In the genomic region with DNA sequence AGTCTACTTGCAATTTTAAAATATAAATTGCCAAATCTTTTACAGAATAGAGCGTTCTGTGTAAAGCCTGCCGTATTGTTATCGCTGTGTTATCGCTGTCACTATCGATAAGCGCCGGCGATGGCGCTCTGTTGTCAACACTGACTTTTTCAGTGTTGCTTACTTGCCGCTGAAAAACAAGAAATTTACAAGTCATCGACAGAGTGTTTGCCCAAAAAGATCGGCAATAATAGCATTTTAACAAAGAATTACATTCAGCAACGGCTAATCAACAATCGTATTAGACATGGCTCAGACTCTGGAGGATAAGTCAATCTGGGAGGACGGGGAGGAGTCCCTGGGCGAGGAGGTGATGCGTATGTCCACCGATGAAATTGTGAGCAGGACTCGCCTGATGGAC, we compare ENCODE assay signal across 3 fruit fly cellular contexts.
TF ChIP-seq lines count a peak whose summit lies in the region.

Gene RanBP3 (minus strand): TSS at position 107 of the 400 bp plus-strand sequence.
Gene Rpt5 (plus strand): TSS at position 149 of the 400 bp plus-strand sequence.

TF ChIP-seq in whole organism, adult, 20 proteins besides CTCF, POLR2A, EP300 and RAD21 (continued from another document):
- TF ChIP-seq bab1 (GFP tag; optimal IDR thresholded peaks at IDR 0.05; lab: Kevin White, UChicago): peak; percentile 67
- peak; percentile 80 for TF ChIP-seq CG7101 (tag; optimal IDR thresholded peaks at IDR 0.05; lab: Kevin White, UChicago)
- peak; percentile 82 for TF ChIP-seq CG1620 (GFP tag; optimal IDR thresholded peaks at IDR 0.05; lab: Kevin White, UChicago)
TF ChIP-seq in whole organism, adult: peak in this region for 16.

TF ChIP-seq in whole organism, embryonic, 481 proteins besides CTCF, POLR2A, EP300 and RAD21 (continued from another document and continues in another):
- TF ChIP-seq Atf-2 (GFP tag; optimal IDR thresholded peaks at IDR 0.05; lab: Kevin White, UChicago): peak; percentile 48
- peak; percentile 88 for TF ChIP-seq CG13287 (GFP tag; IDR thresholded peaks at IDR 0.05; lab: Robert Waterston, UW; ENCODE audit: partially characterized antibody)
- peak; percentile 18 for TF ChIP-seq repo (GFP tag; optimal IDR thresholded peaks at IDR 0.05; lab: Kevin White, UChicago)
- TF ChIP-seq az2 (GFP tag; optimal IDR thresholded peaks at IDR 0.05; lab: Kevin White, UChicago): peak; percentile 10
- TF ChIP-seq CG3065 (GFP tag; optimal IDR thresholded peaks at IDR 0.05; lab: Kevin White, UChicago): no peak
- TF ChIP-seq crp (GFP tag; optimal IDR thresholded peaks at IDR 0.05; lab: Kevin White, UChicago): peak in 1 of 2 experiments; percentile 28
- no peak for TF ChIP-seq ATbp (GFP tag; optimal IDR thresholded peaks at IDR 0.05; lab: Kevin White, UChicago)
- 0 out of 2 replicates have a peak, but pooled peaks have one; percentile 9 for TF ChIP-seq Ptx1 (GFP tag; IDR thresholded peaks at IDR 0.05; lab: Robert Waterston, UW)
- peak; percentile 65 for TF ChIP-seq CG1792 (GFP tag; optimal IDR thresholded peaks at IDR 0.05; lab: Kevin White, UChicago)
- TF ChIP-seq peb (GFP tag; IDR thresholded peaks at IDR 0.05; lab: Robert Waterston, UW): 0 out of 2 replicates have a peak, but pooled peaks have one; percentile 33
- TF ChIP-seq CG32532 (GFP tag; IDR thresholded peaks at IDR 0.05; lab: Robert Waterston, UW): peak; percentile 60; the same call in 1 of the 2 replicates
- no peak for TF ChIP-seq emc (GFP tag; optimal IDR thresholded peaks at IDR 0.05; lab: Kevin White, UChicago)
- TF ChIP-seq org-1 (GFP tag; optimal IDR thresholded peaks at IDR 0.05; lab: Kevin White, UChicago): no peak
- peak; percentile 37; the same call in 1 of the 2 replicates for TF ChIP-seq al (GFP tag; IDR thresholded peaks at IDR 0.05; lab: Robert Waterston, UW)
- no peak for TF ChIP-seq CG10274 (GFP tag; optimal IDR thresholded peaks at IDR 0.05; lab: Kevin White, UChicago)
- TF ChIP-seq Usf (GFP tag; optimal IDR thresholded peaks at IDR 0.05; lab: Kevin White, UChicago): no peak
- peak; percentile 40 for TF ChIP-seq eyg (GFP tag; optimal IDR thresholded peaks at IDR 0.05; lab: Kevin White, UChicago)
- TF ChIP-seq CG8924 (tag; optimal IDR thresholded peaks at IDR 0.05; lab: Kevin White, UChicago): no peak
- no peak for TF ChIP-seq gem (tag; optimal IDR thresholded peaks at IDR 0.05; lab: Kevin White, UChicago)
- no peak for TF ChIP-seq Deaf1 (tag; optimal IDR thresholded peaks at IDR 0.05; lab: Kevin White, UChicago)
- TF ChIP-seq NFAT (GFP tag; IDR thresholded peaks at IDR 0.05; lab: Robert Waterston, UW): peak; percentile 63; the same call in 1 of the 2 replicates
- no peak for TF ChIP-seq CG6689 (GFP tag; IDR thresholded peaks at IDR 0.05; lab: Robert Waterston, UW)
- TF ChIP-seq sim (GFP tag; IDR thresholded peaks at IDR 0.05; lab: Robert Waterston, UW): no peak
- TF ChIP-seq CG31388 (GFP tag; optimal IDR thresholded peaks at IDR 0.05; lab: Kevin White, UChicago): no peak
- peak; percentile 44 for TF ChIP-seq tx (GFP tag; optimal IDR thresholded peaks at IDR 0.05; lab: Kevin White, UChicago)
- peak; percentile 76 for TF ChIP-seq CG7963 (GFP tag; IDR thresholded peaks at IDR 0.05; lab: Robert Waterston, UW; ENCODE audit: partially characterized antibody)
- no peak for TF ChIP-seq CG17361 (GFP tag; IDR thresholded peaks at IDR 0.05; lab: Robert Waterston, UW)
- TF ChIP-seq CG9215 (GFP tag; IDR thresholded peaks at IDR 0.05; lab: Robert Waterston, UW): peak; percentile 44
- no peak for TF ChIP-seq CG7271 (tag; optimal IDR thresholded peaks at IDR 0.05; lab: Kevin White, UChicago)
- TF ChIP-seq nau (GFP tag; optimal IDR thresholded peaks at IDR 0.05; lab: Kevin White, UChicago): no peak
- TF ChIP-seq salm (tag; optimal IDR thresholded peaks at IDR 0.05; lab: Kevin White, UChicago): no peak
- peak; percentile 75 for TF ChIP-seq ato (GFP tag; IDR thresholded peaks at IDR 0.05; lab: Robert Waterston, UW; ENCODE audit: partially characterized antibody)
- peak; percentile 81 for TF ChIP-seq HLH4C (GFP tag; IDR thresholded peaks at IDR 0.05; lab: Robert Waterston, UW; ENCODE audit: partially characterized antibody)
- peak; percentile 44; the same call in 1 of the 2 replicates for TF ChIP-seq CG14441 (GFP tag; IDR thresholded peaks at IDR 0.05; lab: Robert Waterston, UW)
- no peak for TF ChIP-seq CG10565 (GFP tag; optimal IDR thresholded peaks at IDR 0.05; lab: Kevin White, UChicago)
- TF ChIP-seq NK7.1 (GFP tag; optimal IDR thresholded peaks at IDR 0.05; lab: Kevin White, UChicago): peak; percentile 41
- TF ChIP-seq amos (GFP tag; IDR thresholded peaks at IDR 0.05; lab: Robert Waterston, UW; ENCODE audit: partially characterized antibody): peak; percentile 86
- no peak for TF ChIP-seq oc (tag; optimal IDR thresholded peaks at IDR 0.05; lab: Kevin White, UChicago)
- no peak for TF ChIP-seq CkIIα-i1 (GFP tag; IDR thresholded peaks at IDR 0.05; lab: Robert Waterston, UW)
- TF ChIP-seq chm (GFP tag; IDR thresholded peaks at IDR 0.05; lab: Robert Waterston, UW): peak; percentile 30; the same call in 1 of the 2 replicates
- peak; percentile 32 for TF ChIP-seq p53 (GFP tag; optimal IDR thresholded peaks at IDR 0.05; lab: Kevin White, UChicago)
- no peak for TF ChIP-seq fd102C (GFP tag; optimal IDR thresholded peaks at IDR 0.05; lab: Kevin White, UChicago)
- no peak for TF ChIP-seq en (GFP tag; optimal IDR thresholded peaks at IDR 0.05; lab: Kevin White, UChicago)
- no peak for TF ChIP-seq CG43689 (GFP tag; IDR thresholded peaks at IDR 0.05; lab: Robert Waterston, UW)
- TF ChIP-seq bab2 (GFP tag; optimal IDR thresholded peaks at IDR 0.05; lab: Kevin White, UChicago): peak; percentile 21
- peak; percentile 63 for TF ChIP-seq CG3163 (GFP tag; optimal IDR thresholded peaks at IDR 0.05; lab: Kevin White, UChicago)
- no peak for TF ChIP-seq CG1832 (GFP tag; optimal IDR thresholded peaks at IDR 0.05; lab: Kevin White, UChicago)
- no peak for TF ChIP-seq CG10321 (GFP tag; IDR thresholded peaks at IDR 0.05; lab: Robert Waterston, UW)
- peak; percentile 26 for TF ChIP-seq CG6765 (GFP tag; optimal IDR thresholded peaks at IDR 0.05; lab: Kevin White, UChicago)
- peak; percentile 96 for TF ChIP-seq CG4617 (GFP tag; optimal IDR thresholded peaks at IDR 0.05; lab: Kevin White, UChicago; ENCODE audit: borderline replicate concordance)
- TF ChIP-seq bbx (GFP tag; IDR thresholded peaks at IDR 0.05; lab: Robert Waterston, UW; ENCODE audit: partially characterized antibody): peak; percentile 92
- peak; percentile 49 for TF ChIP-seq CrebB (tag; optimal IDR thresholded peaks at IDR 0.05; lab: Kevin White, UChicago)
- peak; percentile 29 for TF ChIP-seq CG10366 (GFP tag; IDR thresholded peaks at IDR 0.05; lab: Robert Waterston, UW)
- TF ChIP-seq pita (GFP tag; optimal IDR thresholded peaks at IDR 0.05; lab: Kevin White, UChicago): no peak
- TF ChIP-seq gcm (GFP tag; optimal IDR thresholded peaks at IDR 0.05; lab: Kevin White, UChicago): no peak
- peak; percentile 83 for TF ChIP-seq slbo (GFP tag; IDR thresholded peaks at IDR 0.05; lab: Robert Waterston, UW)
- no peak for TF ChIP-seq klu (GFP tag; IDR thresholded peaks at IDR 0.05; lab: Robert Waterston, UW)
- peak; percentile 61 for TF ChIP-seq CG12155 (GFP tag; optimal IDR thresholded peaks at IDR 0.05; lab: Kevin White, UChicago)
- TF ChIP-seq nmo (GFP tag; optimal IDR thresholded peaks at IDR 0.05; lab: Kevin White, UChicago): peak; percentile 35
- TF ChIP-seq da (GFP tag; optimal IDR thresholded peaks at IDR 0.05; lab: Kevin White, UChicago): peak; percentile 16

TF ChIP-seq in whole organism, prepupa, 60 proteins besides CTCF, POLR2A, EP300 and RAD21 (continued from another document):
- peak; percentile 16; the same call in 1 of the 3 replicates for TF ChIP-seq CG6163 (GFP tag; IDR thresholded peaks at IDR 0.05; lab: Robert Waterston, UW)
- no peak for TF ChIP-seq Smox (GFP tag; optimal IDR thresholded peaks at IDR 0.05; lab: Kevin White, UChicago)
- TF ChIP-seq lz (GFP tag; optimal IDR thresholded peaks at IDR 0.05; lab: Kevin White, UChicago): peak; percentile 62
- TF ChIP-seq CG3032 (tag; optimal IDR thresholded peaks at IDR 0.05; lab: Kevin White, UChicago): peak; percentile 12
- TF ChIP-seq Sox102F (GFP tag; optimal IDR thresholded peaks at IDR 0.05; lab: Kevin White, UChicago): no peak
- TF ChIP-seq CG6792 (GFP tag; optimal IDR thresholded peaks at IDR 0.05; lab: Kevin White, UChicago): no peak
- no peak for TF ChIP-seq vri (GFP tag; optimal IDR thresholded peaks at IDR 0.05; lab: Kevin White, UChicago)
TF ChIP-seq in whole organism, prepupa: peak in this region for 11.
